Worm (Caenorhabditis elegans) whole organism, late embryonic: Measurements from ENCODE around the gene K10D6.3.

Experiments
- K02D7.2 ChIP-seq: sonication (generic microtip); optimal IDR thresholded peaks from 2 replicates; lab custom pipeline; 2017; ENCODE audit warnings: mild to moderate bottlenecking, missing genetic modification characterization, missing compliant biosample characterization
- T23F11.4 ChIP-seq: fragments of 200-800 bp; sonication (Bioruptor generic); optimal IDR thresholded peaks from 2 replicates; lab custom pipeline; 2018; ENCODE audit warnings: mild to moderate bottlenecking, missing genetic modification characterization, missing compliant biosample characterization
- Y22D7AL.16 ChIP-seq: sonication (generic microtip); optimal IDR thresholded peaks from 2 replicates; lab custom pipeline; 2016; ENCODE audit warnings: missing genetic modification characterization, missing compliant biosample characterization
- ceh-18 ChIP-seq: sonication (generic microtip); optimal IDR thresholded peaks from 2 replicates; lab custom pipeline; 2016; ENCODE audit warnings: missing genetic modification characterization, missing compliant biosample characterization
- ceh-19 ChIP-seq: fragments of 200-800 bp; sonication (Bioruptor generic); optimal IDR thresholded peaks from 2 replicates; lab custom pipeline; 2018; ENCODE audit warnings: mild to moderate bottlenecking, missing genetic modification characterization, missing compliant biosample characterization
- ceh-30 ChIP-seq: fragments of 150-350 bp; optimal IDR thresholded peaks from 2 replicates; lab custom pipeline; 2014; ENCODE audit warnings: missing biosample characterization, missing genetic modification characterization
- ceh-31 ChIP-seq: sonication (generic microtip); optimal IDR thresholded peaks from 2 replicates; lab custom pipeline; 2016; ENCODE audit warnings: missing genetic modification characterization, missing compliant biosample characterization
- ceh-34 ChIP-seq: sonication (generic microtip); optimal IDR thresholded peaks from 2 replicates; lab custom pipeline; 2016; ENCODE audit warnings: mild to moderate bottlenecking, missing genetic modification characterization, missing compliant biosample characterization
- ceh-45 ChIP-seq: fragments of 200-800 bp; sonication (Bioruptor generic); IDR thresholded peaks from 2 replicates; pipeline ENCODE4 v1.3.6; 2022; ENCODE audit warnings: missing genetic modification reagents, missing genetic modification characterization, missing compliant biosample characterization
- ceh-48 ChIP-seq: sonication (generic microtip); optimal IDR thresholded peaks from 2 replicates; lab custom pipeline; 2016; ENCODE audit warnings: missing genetic modification characterization, inconsistent platforms, missing compliant biosample characterization
- ceh-6 ChIP-seq: fragments of 200-800 bp; sonication (Bioruptor generic); optimal IDR thresholded peaks from 2 replicates; lab custom pipeline; 2018; ENCODE audit warnings: mild to moderate bottlenecking, missing genetic modification characterization, missing compliant biosample characterization
- ceh-9 ChIP-seq: sonication (generic microtip); optimal IDR thresholded peaks from 2 replicates; lab custom pipeline; 2016; ENCODE audit warnings: mild to moderate bottlenecking, missing genetic modification characterization, inconsistent platforms, missing compliant biosample characterization
- che-1 ChIP-seq: sonication (generic microtip); optimal IDR thresholded peaks from 2 replicates; lab custom pipeline; 2016; ENCODE audit warnings: mild to moderate bottlenecking, missing genetic modification characterization, missing compliant biosample characterization
- dmd-4 ChIP-seq: sonication (generic microtip); optimal IDR thresholded peaks from 2 replicates; lab custom pipeline; 2016; ENCODE audit warnings: borderline replicate concordance, missing genetic modification characterization, missing compliant biosample characterization
- ets-4 ChIP-seq: sonication (generic microtip); optimal IDR thresholded peaks from 2 replicates; lab custom pipeline; 2016; ENCODE audit warnings: missing genetic modification characterization, missing compliant biosample characterization
- eyg-1 ChIP-seq: sonication (generic microtip); optimal IDR thresholded peaks from 2 replicates; lab custom pipeline; 2016; ENCODE audit warnings: missing genotype, missing genetic modification characterization, missing compliant biosample characterization
- fkh-10 ChIP-seq: fragments of 150-350 bp; optimal IDR thresholded peaks from 2 replicates; lab custom pipeline; 2014; ENCODE audit warnings: missing biosample characterization, missing genetic modification reagents, missing genetic modification characterization
- gmeb-2 ChIP-seq: sonication (generic microtip); optimal IDR thresholded peaks from 2 replicates; lab custom pipeline; 2016; ENCODE audit warnings: missing genetic modification characterization, inconsistent platforms, missing compliant biosample characterization
- hlh-13 ChIP-seq: fragments of 200-800 bp; sonication (Bioruptor generic); optimal IDR thresholded peaks from 2 replicates; lab custom pipeline; 2018; ENCODE audit warnings: mild to moderate bottlenecking, missing genetic modification characterization, missing compliant biosample characterization
- hlh-15 ChIP-seq: sonication (generic microtip); optimal IDR thresholded peaks from 2 replicates; lab custom pipeline; 2016; ENCODE audit warnings: missing genetic modification characterization, missing compliant biosample characterization
- hlh-30 ChIP-seq: sonication (generic microtip); optimal IDR thresholded peaks from 2 replicates; lab custom pipeline; 2017; ENCODE audit warnings: antibody characterized with exemption, missing genetic modification characterization, missing compliant biosample characterization; ENCODE audit not compliant: insufficient read depth
- hlh-6 ChIP-seq: sonication (generic microtip); optimal IDR thresholded peaks from 2 replicates; lab custom pipeline; 2016; ENCODE audit warnings: missing genotype, missing genetic modification characterization, missing compliant biosample characterization
- hlh-8 ChIP-seq: sonication (generic microtip); optimal IDR thresholded peaks from 2 replicates; lab custom pipeline; 2016; ENCODE audit warnings: missing genotype, missing genetic modification characterization, missing compliant biosample characterization
- madf-2 ChIP-seq: sonication (generic microtip); optimal IDR thresholded peaks from 2 replicates; lab custom pipeline; 2017; ENCODE audit warnings: missing genetic modification characterization, missing compliant biosample characterization
- mec-3 ChIP-seq: sonication (generic microtip); optimal IDR thresholded peaks from 2 replicates; lab custom pipeline; 2016; ENCODE audit warnings: borderline replicate concordance, missing genetic modification characterization, missing compliant biosample characterization
- nfya-1 ChIP-seq: sonication (generic microtip); optimal IDR thresholded peaks from 2 replicates; lab custom pipeline; 2017; ENCODE audit warnings: missing genetic modification characterization, mild to moderate bottlenecking, missing compliant biosample characterization, antibody characterized with exemption, moderate library complexity
- nhr-232 ChIP-seq: sonication (generic microtip); optimal IDR thresholded peaks from 2 replicates; lab custom pipeline; 2016; ENCODE audit warnings: missing genetic modification characterization, missing compliant biosample characterization
- npax-4 ChIP-seq: sonication (generic microtip); optimal IDR thresholded peaks from 2 replicates; lab custom pipeline; 2016; ENCODE audit warnings: missing genetic modification characterization, missing compliant biosample characterization
- odd-2 ChIP-seq: sonication (generic microtip); optimal IDR thresholded peaks from 2 replicates; lab custom pipeline; 2017; ENCODE audit warnings: antibody characterized with exemption, mild to moderate bottlenecking, missing genetic modification characterization, missing compliant biosample characterization
- pag-3 ChIP-seq: sonication (generic microtip); optimal IDR thresholded peaks from 2 replicates; lab custom pipeline; 2016; ENCODE audit warnings: missing compliant biosample characterization, missing genetic modification characterization, borderline replicate concordance
- pax-1 ChIP-seq: fragments of 150-350 bp; optimal IDR thresholded peaks from 2 replicates; lab custom pipeline; 2014; ENCODE audit warnings: missing biosample characterization, missing genetic modification characterization
- pha-2 ChIP-seq: sonication (generic microtip); optimal IDR thresholded peaks from 2 replicates; lab custom pipeline; 2017; ENCODE audit warnings: mild to moderate bottlenecking, missing genetic modification characterization, missing compliant biosample characterization
- pqm-1 ChIP-seq: sonication (generic microtip); optimal IDR thresholded peaks from 2 replicates; lab custom pipeline; 2016; ENCODE audit warnings: missing genetic modification characterization, missing compliant biosample characterization
- pros-1 ChIP-seq: fragments of 150-350 bp; optimal IDR thresholded peaks from 2 replicates; lab custom pipeline; 2014; ENCODE audit warnings: missing biosample characterization, missing genetic modification reagents, missing genetic modification characterization
- ref-2 ChIP-seq: sonication (generic microtip); optimal IDR thresholded peaks from 2 replicates; lab custom pipeline; 2016; ENCODE audit warnings: missing genetic modification characterization, missing compliant biosample characterization
- rnt-1 ChIP-seq: sonication (generic microtip); optimal IDR thresholded peaks from 2 replicates; lab custom pipeline; 2016; ENCODE audit warnings: missing genetic modification characterization, missing compliant biosample characterization
- sdc-2 ChIP-seq: sonication (generic microtip); optimal IDR thresholded peaks from 2 replicates; lab custom pipeline; 2016; ENCODE audit warnings: missing genotype, missing genetic modification characterization, missing compliant biosample characterization
- sox-4 ChIP-seq: sonication (generic microtip); optimal IDR thresholded peaks from 2 replicates; lab custom pipeline; 2017; ENCODE audit warnings: mild to moderate bottlenecking, missing genetic modification characterization, inconsistent platforms, missing compliant biosample characterization
- tbx-2 ChIP-seq: sonication (generic microtip); optimal IDR thresholded peaks from 2 replicates; lab custom pipeline; 2016; ENCODE audit warnings: missing genetic modification characterization, missing compliant biosample characterization
- tbx-7 ChIP-seq: sonication (generic microtip); optimal IDR thresholded peaks from 2 replicates; lab custom pipeline; 2016; ENCODE audit warnings: missing genotype, missing genetic modification characterization, missing compliant biosample characterization
- ttx-3 ChIP-seq: sonication (generic microtip); optimal IDR thresholded peaks from 2 replicates; lab custom pipeline; 2016; ENCODE audit warnings: missing genetic modification reagents, missing genetic modification characterization, missing compliant biosample characterization
- unc-3 ChIP-seq, 2 experiments: fragments of 200-800 bp in 1 of 2; sonication (Bioruptor generic) in 1 of 2; sonication (generic microtip) in 1 of 2; conservative IDR thresholded peaks in 1 of 2; optimal IDR thresholded peaks in 1 of 2; 2 replicates each; pipeline versions ENCODE4 v1.3.6 to Lab custom; 2016 to 2022; ENCODE audit warnings: missing compliant biosample characterization in 2 of 2, missing genetic modification characterization in 2 of 2, missing genetic modification reagents in 1 of 2
- unc-55 ChIP-seq: sonication (generic microtip); optimal IDR thresholded peaks from 2 replicates; lab custom pipeline; 2017; ENCODE audit warnings: missing biosample characterization, missing genetic modification reagents, missing genetic modification characterization
- unc-86 ChIP-seq: sonication (generic microtip); optimal IDR thresholded peaks from 2 replicates; lab custom pipeline; 2016; ENCODE audit warnings: missing genetic modification characterization, missing compliant biosample characterization
- zip-5 ChIP-seq: sonication (generic microtip); optimal IDR thresholded peaks from 2 replicates; lab custom pipeline; 2016; ENCODE audit warnings: missing genetic modification characterization, missing compliant biosample characterization
- ztf-16 ChIP-seq: sonication (generic microtip); optimal IDR thresholded peaks from 2 replicates; lab custom pipeline; 2017; ENCODE audit warnings: missing genetic modification characterization, missing compliant biosample characterization

Gene K10D6.3

DNA sequence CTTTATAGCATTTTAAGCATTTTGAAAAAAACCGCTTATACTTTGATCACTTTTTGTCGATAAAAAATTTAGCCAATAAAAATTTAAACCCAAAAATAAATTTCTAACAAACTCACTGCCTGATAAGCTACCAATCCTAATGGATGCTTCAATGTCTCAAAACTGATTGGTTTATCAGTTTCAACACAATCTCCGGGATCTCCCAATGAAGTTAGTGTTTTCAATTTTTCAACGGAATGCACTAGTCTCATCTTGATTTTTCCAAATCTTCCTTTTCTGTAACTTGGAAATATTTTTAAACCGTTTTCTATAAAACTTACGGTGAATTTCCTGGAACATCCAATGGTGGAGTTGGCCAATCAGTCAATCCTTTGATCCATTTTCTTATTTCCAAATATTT, 23.3 kb downstream of the K10D6.3 start:
- TF ChIP-seq sox-4 (tag; lab: Kevin White, UChicago) = no peak
- TF ChIP-seq eyg-1 (tag; lab: Kevin White, UChicago) = no peak
- TF ChIP-seq odd-2 (tag; lab: Kevin White, UChicago) = no peak
- no peak for TF ChIP-seq ttx-3 (tag; lab: Kevin White, UChicago)
- no peak for TF ChIP-seq madf-2 (tag; lab: Kevin White, UChicago)
- no peak for TF ChIP-seq dmd-4 (tag; lab: Kevin White, UChicago)
- TF ChIP-seq, all 69 proteins: peak for 0

DNA sequence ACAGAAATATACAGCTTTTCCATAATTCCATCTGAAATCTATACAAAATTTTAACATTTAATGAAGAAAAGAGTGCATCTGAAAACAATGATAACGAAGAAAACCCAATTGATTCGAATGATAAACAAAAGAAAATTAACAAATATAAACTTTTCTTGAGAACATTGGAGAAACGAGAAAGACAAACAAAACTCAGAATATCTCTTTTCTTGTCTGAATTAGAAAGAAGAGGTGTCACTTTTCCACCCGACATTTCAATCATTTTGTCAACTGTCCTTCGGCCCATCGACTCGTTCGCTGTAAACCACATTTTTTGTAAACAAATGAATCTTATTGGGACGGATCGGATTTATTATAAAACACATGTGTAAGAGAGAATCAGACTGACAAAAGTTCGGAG, 25.6 kb downstream of the K10D6.3 start, which contains the start of gene bgal-1:
Gene bgal-1 (minus strand): TSS at position 38 of the 400 bp plus-strand sequence.
- TF ChIP-seq unc-55 (GFP tag; lab: Kevin White, UChicago) (peak; percentile 81), nhr-232 (tag; lab: Kevin White, UChicago) (no peak), ttx-3 (tag; lab: Kevin White, UChicago) (no peak), npax-4 (tag; lab: Kevin White, UChicago) (no peak)

DNA sequence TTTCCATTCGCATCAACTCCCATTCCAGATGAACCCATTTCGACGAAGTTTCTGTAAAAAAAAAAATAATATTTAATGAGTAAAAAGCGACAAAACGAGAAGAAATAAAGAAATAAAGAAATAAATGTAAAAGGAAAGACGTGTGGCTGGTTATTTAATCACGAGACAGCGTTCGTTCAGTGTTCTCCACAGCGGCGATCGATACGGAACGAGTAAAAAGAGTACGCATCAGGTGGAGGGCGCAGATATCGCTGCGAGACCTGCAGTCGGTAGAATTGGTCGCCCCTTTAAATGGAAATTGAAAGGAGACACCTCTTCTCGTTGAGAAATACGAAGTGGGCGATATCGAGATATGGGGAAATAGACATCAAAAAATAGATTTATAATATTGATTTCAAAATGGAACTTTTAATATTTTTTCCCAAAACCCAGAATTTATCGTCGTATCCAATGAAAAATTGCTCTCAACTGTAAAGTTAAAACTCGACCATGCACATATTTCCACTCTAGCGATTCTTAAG, 28.3 kb downstream of the K10D6.3 start, which contains the start of gene pqn-70:
Gene pqn-70 (minus strand): TSS at position 51 of the 521 bp plus-strand sequence.
- peak; percentile 36 for TF ChIP-seq tbx-7 (tag; lab: Kevin White, UChicago)
- peak; percentile 10 for TF ChIP-seq dmd-4 (tag; lab: Kevin White, UChicago)
- peak; percentile 52 for TF ChIP-seq ceh-19 (GFP tag; lab: Kevin White, UChicago)
- no peak for TF ChIP-seq gmeb-2 (tag; lab: Kevin White, UChicago)
- TF ChIP-seq pha-2 = no peak
- TF ChIP-seq zip-5 (tag; lab: Kevin White, UChicago) = peak; percentile 32
- peak; percentile 90 for TF ChIP-seq ceh-34 (tag; lab: Kevin White, UChicago)
- TF ChIP-seq ceh-45 (GFP tag; lab: Robert Waterston, UW) = no peak
- no peak for TF ChIP-seq hlh-15 (tag; lab: Kevin White, UChicago)
- TF ChIP-seq ceh-18 = peak; percentile 35
- peak; percentile 94 for TF ChIP-seq hlh-30
- TF ChIP-seq hlh-8 (tag; lab: Kevin White, UChicago) = peak; percentile 25
- TF ChIP-seq npax-4 (tag; lab: Kevin White, UChicago) = no peak
- TF ChIP-seq rnt-1 (tag; lab: Kevin White, UChicago) = peak; percentile 39
- TF ChIP-seq hlh-6 (tag; lab: Kevin White, UChicago) = no peak
- TF ChIP-seq ttx-3 (tag; lab: Kevin White, UChicago) = no peak
- no peak for TF ChIP-seq unc-3 (GFP tag; conservative IDR thresholded peaks at IDR 0.05; lab: Robert Waterston, UW)
- TF ChIP-seq unc-3 (tag; optimal IDR thresholded peaks at IDR 0.05; lab: Kevin White, UChicago) = no peak
- TF ChIP-seq eyg-1 (tag; lab: Kevin White, UChicago) = no peak
- TF ChIP-seq fkh-10 = no peak
- no peak for TF ChIP-seq che-1 (tag; lab: Kevin White, UChicago)
- no peak for TF ChIP-seq ceh-9
- no peak for TF ChIP-seq mec-3 (tag; lab: Kevin White, UChicago)
- no peak for TF ChIP-seq sdc-2 (tag; lab: Kevin White, UChicago)
- no peak for TF ChIP-seq pax-1 (tag; lab: Kevin White, UChicago)
- no peak for TF ChIP-seq odd-2 (tag; lab: Kevin White, UChicago)
- no peak for TF ChIP-seq ceh-6
- peak; percentile 66 for TF ChIP-seq nfya-1
- no peak for TF ChIP-seq unc-86 (tag; lab: Kevin White, UChicago)
- no peak for TF ChIP-seq pag-3
- TF ChIP-seq pros-1 (tag; lab: Kevin White, UChicago) = peak; percentile 9
- peak; percentile 93 for TF ChIP-seq ceh-48 (tag; lab: Kevin White, UChicago)
- TF ChIP-seq nhr-232 (tag; lab: Kevin White, UChicago) = no peak
- peak; percentile 93 for TF ChIP-seq ceh-31 (tag; lab: Kevin White, UChicago)
- peak; percentile 79 for TF ChIP-seq tbx-2 (tag; lab: Kevin White, UChicago)
- peak; percentile 38 for TF ChIP-seq ets-4
- no peak for TF ChIP-seq K02D7.2 (tag; lab: Kevin White, UChicago)
- TF ChIP-seq ref-2 (tag; lab: Kevin White, UChicago) = peak; percentile 74
- peak; percentile 40 for TF ChIP-seq pqm-1 (tag; lab: Kevin White, UChicago)
- TF ChIP-seq T23F11.4 (GFP tag; lab: Kevin White, UChicago) = no peak
- TF ChIP-seq hlh-13 (GFP tag; lab: Kevin White, UChicago) = no peak
- no peak for TF ChIP-seq Y22D7AL.16 (tag; lab: Kevin White, UChicago)
- TF ChIP-seq ceh-30 (tag; lab: Kevin White, UChicago) = no peak
- TF ChIP-seq ztf-16 = peak; percentile 16
